Fruit fly (Drosophila melanogaster): ENCODE data around the gene Myc.

dm6 chrX:3351560-3351959, 21.4 kb upstream of the Myc start:
- TF ChIP-seq Sin3A (optimal IDR thresholded peaks at IDR 0.05) (no peak), h (optimal IDR thresholded peaks at IDR 0.05) (no peak), ttk (optimal IDR thresholded peaks at IDR 0.05) (no peak), psq (optimal IDR thresholded peaks at IDR 0.05) (no peak), insv (optimal IDR thresholded peaks at IDR 0.05) (no peak), Myc (optimal IDR thresholded peaks at IDR 0.05) (no peak)

All from Kc167 (cell line).